Worm (Caenorhabditis elegans) whole organism, L3 larva: ENCODE measurements around the gene F54D12.8.
"Not testable (repeated sequence)": the region's sequence is repeated elsewhere in the genome, so short reads cannot be mapped to it uniquely, and the experiment has no call there.

Source experiments
- R02D3.7 ChIP-seq: fragments of 150-350 bp; optimal IDR thresholded peaks from 2 replicates; lab custom pipeline; 2014; ENCODE audit warnings: missing biosample characterization, missing genetic modification characterization
- aly-2 ChIP-seq: fragments of 150-350 bp; optimal IDR thresholded peaks from 2 replicates; lab custom pipeline; 2014; ENCODE audit warnings: missing biosample characterization, missing genetic modification characterization
- ceh-28 ChIP-seq: fragments of 150-350 bp; optimal IDR thresholded peaks from 2 replicates; lab custom pipeline; 2014; ENCODE audit warnings: missing biosample characterization, missing genetic modification reagents, missing genetic modification characterization
- ceh-82 ChIP-seq: fragments of 150-350 bp; optimal IDR thresholded peaks from 2 replicates; lab custom pipeline; 2014; ENCODE audit warnings: missing biosample characterization, missing genetic modification characterization
- ceh-9 ChIP-seq: sonication (generic microtip); optimal IDR thresholded peaks from 2 replicates; lab custom pipeline; 2018; ENCODE audit warnings: missing biosample characterization, missing genetic modification characterization
- daf-12 ChIP-seq: fragments of 150-350 bp; optimal IDR thresholded peaks from 2 replicates; lab custom pipeline; 2014; ENCODE audit warnings: missing biosample characterization, missing genetic modification reagents, missing genetic modification characterization
- elt-1 ChIP-seq: fragments of 150-350 bp; optimal IDR thresholded peaks from 2 replicates; lab custom pipeline; 2014; ENCODE audit warnings: missing biosample characterization, missing genetic modification characterization
- elt-3 ChIP-seq, 3 experiments: fragments of 150-350 bp in 1 of 3; sonication (generic microtip) in 2 of 3; optimal IDR thresholded peaks; 2 replicates in 2 of 3; 4 replicates in 1 of 3; lab custom pipeline; 2014 to 2017; ENCODE audit warnings: missing biosample characterization in 3 of 3, missing genetic modification characterization in 3 of 3
- fkh-10 ChIP-seq: sonication (generic microtip); optimal IDR thresholded peaks from 2 replicates; lab custom pipeline; 2017; ENCODE audit warnings: missing biosample characterization, missing genetic modification reagents, missing genetic modification characterization
- fkh-2 ChIP-seq: fragments of 150-350 bp; optimal IDR thresholded peaks from 2 replicates; lab custom pipeline; 2014; ENCODE audit warnings: missing biosample characterization, missing genetic modification reagents, missing genetic modification characterization
- jun-1 ChIP-seq: fragments of 150-350 bp; optimal IDR thresholded peaks from 2 replicates; lab custom pipeline; 2014; ENCODE audit warnings: missing biosample characterization, missing genetic modification reagents, missing genetic modification characterization
- lin-15B ChIP-seq: fragments of 150-350 bp; optimal IDR thresholded peaks from 2 replicates; lab custom pipeline; 2014; ENCODE audit warnings: missing biosample characterization, missing genetic modification characterization
- lin-39 ChIP-seq: fragments of 150-350 bp; optimal IDR thresholded peaks from 2 replicates; lab custom pipeline; 2018; ENCODE audit warnings: missing biosample characterization, missing genetic modification reagents, missing genetic modification characterization
- lsy-12 ChIP-seq: sonication (generic microtip); optimal IDR thresholded peaks from 2 replicates; lab custom pipeline; 2016; ENCODE audit warnings: mild to moderate bottlenecking, missing genetic modification characterization, missing compliant biosample characterization
- mml-1 ChIP-seq: fragments of 150-350 bp; sonication (generic microtip); optimal IDR thresholded peaks from 3 replicates; lab custom pipeline; 2014; ENCODE audit warnings: missing biosample characterization, missing genetic modification characterization
- nfya-1 ChIP-seq: sonication (generic microtip); optimal IDR thresholded peaks from 2 replicates; lab custom pipeline; 2017; ENCODE audit warnings: missing genetic modification characterization, mild to moderate bottlenecking, missing compliant biosample characterization, antibody characterized with exemption, moderate library complexity; ENCODE audit not compliant: insufficient read depth
- nhr-11 ChIP-seq: fragments of 150-350 bp; optimal IDR thresholded peaks from 2 replicates; lab custom pipeline; 2014; ENCODE audit warnings: missing biosample characterization, missing genetic modification characterization
- nhr-12 ChIP-seq: fragments of 150-350 bp; optimal IDR thresholded peaks from 2 replicates; lab custom pipeline; 2014; ENCODE audit warnings: missing biosample characterization, missing genetic modification characterization
- nhr-23 ChIP-seq: fragments of 150-350 bp; optimal IDR thresholded peaks from 2 replicates; lab custom pipeline; 2014; ENCODE audit warnings: missing biosample characterization, missing genetic modification reagents, missing genetic modification characterization
- nhr-237 ChIP-seq: fragments of 150-350 bp; optimal IDR thresholded peaks from 2 replicates; lab custom pipeline; 2014; ENCODE audit warnings: missing biosample characterization, missing genetic modification characterization
- nhr-28 ChIP-seq: fragments of 150-350 bp; optimal IDR thresholded peaks from 2 replicates; lab custom pipeline; 2014; ENCODE audit warnings: missing biosample characterization, missing genetic modification characterization
- nhr-67 ChIP-seq: fragments of 150-350 bp; optimal IDR thresholded peaks from 2 replicates; lab custom pipeline; 2014; ENCODE audit warnings: missing biosample characterization, missing genetic modification characterization
- nhr-76 ChIP-seq: fragments of 150-350 bp; sonication (generic microtip); optimal IDR thresholded peaks from 5 replicates; lab custom pipeline; 2014; ENCODE audit warnings: missing biosample characterization, missing genetic modification characterization
- pha-4 ChIP-seq: fragments of 150-350 bp; optimal IDR thresholded peaks from 2 replicates; lab custom pipeline; 2014; ENCODE audit warnings: missing biosample characterization, missing genetic modification reagents, missing genetic modification characterization
- sea-2 ChIP-seq: fragments of 150-350 bp; sonication (generic microtip); optimal IDR thresholded peaks from 4 replicates; lab custom pipeline; 2014; ENCODE audit warnings: missing biosample characterization, missing genetic modification reagents, missing genetic modification characterization
- skn-1 ChIP-seq: fragments of 150-350 bp; optimal IDR thresholded peaks from 2 replicates; lab custom pipeline; 2014; ENCODE audit warnings: missing biosample characterization, missing genetic modification characterization
- snpc-4 ChIP-seq: fragments of 150-350 bp; optimal IDR thresholded peaks from 2 replicates; lab custom pipeline; 2014; ENCODE audit warnings: missing biosample characterization, missing genetic modification characterization
- tbx-2 ChIP-seq: sonication (generic microtip); optimal IDR thresholded peaks from 2 replicates; lab custom pipeline; 2016; ENCODE audit warnings: mild to moderate bottlenecking, missing genetic modification characterization, missing compliant biosample characterization
- unc-39 ChIP-seq: sonication (generic microtip); optimal IDR thresholded peaks from 4 replicates; lab custom pipeline; 2017; ENCODE audit warnings: missing biosample characterization, missing genetic modification characterization
- unc-62 ChIP-seq: fragments of 150-350 bp; sonication (generic microtip); optimal IDR thresholded peaks from 4 replicates; lab custom pipeline; 2014; ENCODE audit warnings: missing biosample characterization, missing genetic modification reagents, missing genetic modification characterization
- zag-1 ChIP-seq: fragments of 150-350 bp; optimal IDR thresholded peaks from 2 replicates; lab custom pipeline; 2014; ENCODE audit warnings: missing biosample characterization, missing genetic modification characterization
- ztf-4 ChIP-seq: fragments of 150-350 bp; optimal IDR thresholded peaks from 2 replicates; lab custom pipeline; 2014; ENCODE audit warnings: missing biosample characterization, missing genetic modification characterization

F54D12.8 gene

DNA sequence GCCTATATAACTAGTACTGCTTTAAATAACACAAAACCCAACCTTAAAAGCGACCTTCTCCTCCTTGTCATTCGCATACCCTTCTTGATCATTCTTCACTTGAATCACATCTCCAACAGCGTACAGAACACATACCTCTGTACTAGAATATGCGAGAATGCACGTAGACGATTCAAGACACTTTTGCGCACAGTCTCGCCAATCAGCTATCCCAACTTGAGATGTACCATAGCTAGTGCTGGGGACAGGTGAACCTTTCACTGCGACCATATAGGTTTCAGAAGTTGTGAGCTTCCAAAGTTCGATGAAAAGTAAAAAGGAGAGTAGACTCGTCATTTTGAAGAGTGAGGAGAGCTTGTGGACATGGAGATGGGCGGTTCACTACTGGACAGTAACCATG, at the start of gene F54D12.8:
TSS of gene F54D12.8 (minus strand) at position 336 of the 400 bp plus-strand sequence.
- no peak for TF ChIP-seq R02D3.7 (tag; lab: Kevin White, UChicago)
- no peak for TF ChIP-seq lin-39 (tag; lab: Kevin White, UChicago)
- no peak for TF ChIP-seq lsy-12 (tag; lab: Kevin White, UChicago)

DNA sequence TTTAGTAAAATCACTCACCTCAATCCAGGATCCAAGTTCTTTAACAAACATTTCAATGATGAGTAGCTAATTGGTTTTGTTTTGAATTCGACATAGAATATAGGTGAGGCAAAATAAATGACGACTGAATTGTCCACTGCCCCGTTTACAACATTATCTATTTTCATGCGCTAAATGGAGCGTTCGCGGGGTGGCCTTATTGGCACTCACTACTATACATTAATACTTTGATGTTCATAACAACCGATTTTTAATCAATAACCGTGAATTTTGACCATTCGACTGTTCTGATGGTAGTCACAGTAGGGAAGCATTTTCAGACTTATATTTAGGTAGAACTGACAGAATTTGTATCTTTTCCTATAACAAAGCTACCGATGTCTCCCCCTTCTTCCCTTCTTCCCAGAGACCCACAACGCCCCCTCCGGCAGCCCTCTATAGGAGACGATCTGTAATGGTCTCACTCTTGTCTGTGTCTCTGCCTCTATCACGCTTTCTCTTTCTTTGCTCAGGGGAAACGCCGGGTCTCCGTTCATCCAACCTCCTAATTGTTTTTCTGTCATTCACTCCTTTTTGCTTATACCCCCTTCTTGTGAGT, 49.0 kb upstream of the F54D12.8 start, which contains the start of gene Y51H7C.12:
TSS of gene Y51H7C.12 (minus strand) at position 51 of the 598 bp plus-strand sequence.
- TF ChIP-seq nhr-67; aly-2 (tag; lab: Kevin White, UChicago); elt-1: not testable (repeated sequence)

DNA sequence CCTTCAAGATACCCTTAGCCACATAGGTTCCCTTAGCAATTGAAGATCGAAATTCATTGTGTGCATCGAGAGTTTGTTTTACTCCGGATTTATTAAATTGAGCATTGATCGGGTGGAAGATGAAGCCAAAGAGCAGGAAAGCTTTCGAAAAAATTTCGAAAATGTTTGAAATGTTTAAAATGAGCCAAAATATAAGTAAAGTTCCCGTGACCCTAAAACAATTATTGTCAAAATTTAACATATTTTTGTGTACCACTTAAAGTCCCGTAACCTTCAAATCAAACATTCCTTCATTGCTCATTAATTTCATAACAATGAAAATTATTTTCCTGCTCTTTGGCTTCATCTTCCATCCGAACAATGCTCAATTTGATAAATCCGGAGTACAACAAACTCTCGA, 47.1 kb upstream of the F54D12.8 start, which contains the start of gene scl-17:
TSS of gene scl-17 (plus strand) at position 301 of the 400 bp plus-strand sequence.
- TF ChIP-seq nhr-23 (no peak), fkh-10 (no peak), nhr-67 (no peak), tbx-2 (no peak), mml-1 (tag; lab: Kevin White, UChicago) (no peak)
- TF ChIP-seq, all 47 proteins: peak for 0

DNA sequence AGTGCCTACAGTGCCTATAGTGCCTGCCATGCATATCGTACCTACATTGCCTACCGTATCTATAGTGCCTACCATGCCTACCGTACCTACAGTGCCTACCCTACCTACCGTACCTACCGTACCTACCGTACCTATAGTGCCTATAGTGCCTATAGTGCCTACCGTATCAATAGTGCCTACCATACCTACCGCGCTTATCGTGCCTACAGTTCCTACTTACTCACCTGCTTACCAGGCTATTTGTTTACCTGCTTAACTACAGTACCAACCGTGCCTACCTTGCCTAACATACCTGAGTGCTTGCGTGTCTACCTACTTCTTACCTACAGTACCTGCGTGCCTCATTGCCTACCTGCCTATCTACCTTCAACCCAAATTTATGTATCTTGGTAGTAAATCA, 43.6 kb upstream of the F54D12.8 start:
- TF ChIP-seq sea-2 (GFP tag; lab: Kevin White, UChicago), result no peak
- no peak for TF ChIP-seq nfya-1
- TF ChIP-seq snpc-4 (tag; lab: Kevin White, UChicago), result no peak

DNA sequence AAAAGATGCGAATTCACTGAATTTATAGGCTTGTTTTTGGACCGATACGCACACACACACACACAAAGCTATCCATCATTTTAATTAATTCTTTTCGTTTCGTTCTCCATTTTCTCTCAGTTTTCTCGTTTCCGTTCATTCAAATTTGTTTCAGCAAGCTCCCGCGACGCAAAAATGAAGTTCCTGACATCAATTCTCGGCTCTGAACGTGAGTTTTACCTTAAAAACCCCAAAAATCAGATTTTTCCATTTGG, 40.4 kb upstream of the F54D12.8 start, which contains the start of gene Y51H7C.3:
TSS of gene Y51H7C.3 (plus strand) at position 155 of the 254 bp plus-strand sequence.
- TF ChIP-seq lin-15B, result no peak
- no peak for TF ChIP-seq skn-1 (tag; lab: Kevin White, UChicago)

DNA sequence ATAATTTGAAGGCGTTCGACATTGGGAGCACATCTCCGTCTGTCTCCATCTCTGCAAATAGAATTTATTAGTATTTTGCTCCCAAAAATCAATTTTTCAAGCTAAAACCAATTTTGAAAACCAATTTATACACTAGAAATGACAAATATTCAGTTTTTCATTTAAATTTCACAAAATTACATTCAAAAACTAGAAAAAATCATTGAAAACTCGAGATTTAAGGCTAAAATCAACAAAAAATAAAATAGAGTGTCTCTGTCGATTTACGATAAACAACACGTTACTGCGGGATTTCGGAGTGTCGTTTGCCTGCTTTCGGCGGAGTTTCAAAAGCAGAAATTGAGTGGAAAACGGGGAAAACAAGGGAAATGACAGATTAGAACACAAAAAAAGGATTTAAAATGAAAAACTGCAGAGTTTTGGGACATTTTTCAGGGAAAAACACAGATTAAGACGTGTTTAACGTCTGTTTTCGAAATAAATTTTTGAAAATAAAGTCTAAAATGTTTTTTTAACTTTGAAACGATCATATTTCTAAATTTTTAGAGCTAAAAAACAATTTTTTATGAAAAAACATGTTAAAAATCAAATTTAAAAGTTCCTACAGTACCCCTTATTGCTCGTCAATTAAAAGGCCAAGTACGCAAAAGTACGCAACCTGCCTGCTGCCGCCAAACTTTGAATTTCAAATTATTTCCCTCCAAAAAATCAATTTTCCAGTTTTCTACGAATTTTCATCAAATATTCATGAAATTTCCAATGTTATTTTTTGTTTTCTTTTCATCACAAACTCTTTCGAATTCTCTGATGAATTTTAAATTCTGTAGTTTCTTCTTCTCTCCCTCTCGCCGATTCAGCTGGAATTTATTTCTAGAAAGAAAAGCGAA, 39.9 kb upstream of the F54D12.8 start, which contains the start of gene nol-6:
TSS of gene nol-6 (minus strand) at position 51 of the 887 bp plus-strand sequence.
- no peak for TF ChIP-seq skn-1 (tag; lab: Kevin White, UChicago)
- TF ChIP-seq nhr-76 (tag; lab: Kevin White, UChicago), result no peak
- no peak for TF ChIP-seq elt-1
- peak; percentile 61 for TF ChIP-seq pha-4
- TF ChIP-seq ztf-4 (tag; lab: Kevin White, UChicago), result no peak
- peak; percentile 5 for TF ChIP-seq nhr-23
- peak; percentile 46 for TF ChIP-seq lin-15B
- peak; percentile 56 for TF ChIP-seq nfya-1
- TF ChIP-seq R02D3.7 (tag; lab: Kevin White, UChicago), result peak; percentile 93
- no peak for TF ChIP-seq ceh-82 (tag; lab: Kevin White, UChicago)
- TF ChIP-seq ceh-9 (tag; lab: Kevin White, UChicago), result no peak
- TF ChIP-seq nhr-237 (tag; lab: Kevin White, UChicago), result no peak

DNA sequence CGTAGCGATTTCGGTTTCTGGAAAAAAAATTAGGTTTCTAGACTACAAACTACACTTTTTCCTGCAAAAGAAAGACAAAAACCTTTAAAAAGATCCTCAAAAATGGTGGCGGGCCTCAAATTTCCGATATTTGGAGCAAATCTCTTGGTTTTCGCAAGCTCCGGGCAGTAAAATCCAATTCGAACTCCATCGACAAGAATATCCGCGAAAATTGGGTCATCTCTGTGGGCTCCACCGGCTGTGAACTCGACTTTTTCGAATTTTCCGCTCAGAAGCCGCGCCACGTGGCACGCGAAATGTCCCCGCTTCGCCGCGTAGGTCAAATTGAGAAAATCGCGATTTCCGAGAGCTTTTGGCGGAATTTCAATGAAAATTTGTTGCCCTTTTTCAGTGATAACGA, 38.9 kb upstream of the F54D12.8 start:
- no peak for TF ChIP-seq ceh-82 (tag; lab: Kevin White, UChicago)

DNA sequence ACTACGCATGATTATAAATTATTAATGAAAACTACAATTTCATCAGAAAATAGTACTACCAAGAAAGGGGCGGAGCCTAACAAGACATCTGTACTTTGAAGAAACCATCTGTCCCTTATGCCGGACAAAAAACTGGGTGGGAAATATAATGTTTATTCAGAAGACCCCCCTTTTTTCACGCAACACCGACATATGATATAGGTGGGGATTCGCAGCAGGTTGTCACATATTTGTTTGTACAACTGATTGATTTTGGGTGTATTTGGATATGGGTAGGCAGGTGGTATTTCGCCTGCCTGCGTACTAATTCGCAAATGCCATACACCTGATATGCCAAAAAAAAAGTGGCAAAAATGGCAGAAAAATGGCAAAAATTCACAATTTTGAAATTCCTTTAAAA, 25.8 kb upstream of the F54D12.8 start, which contains the start of gene Y51H7C.10:
TSS of gene Y51H7C.10 (minus strand) at position 101 of the 400 bp plus-strand sequence.
- no peak for TF ChIP-seq fkh-2 (tag; lab: Kevin White, UChicago)
- TF ChIP-seq unc-39 (tag; lab: Kevin White, UChicago), result no peak
- TF ChIP-seq nhr-12 (tag; lab: Kevin White, UChicago), result no peak
- no peak for TF ChIP-seq zag-1 (tag; lab: Kevin White, UChicago)
- TF ChIP-seq nhr-237 (tag; lab: Kevin White, UChicago), result no peak
- no peak for TF ChIP-seq nhr-76 (tag; lab: Kevin White, UChicago)
- TF ChIP-seq nhr-11 (tag; lab: Kevin White, UChicago), result no peak
- TF ChIP-seq daf-12 (tag; lab: Kevin White, UChicago), result no peak
- no peak for TF ChIP-seq ceh-28 (tag; lab: Kevin White, UChicago)
- no peak for TF ChIP-seq lsy-12 (tag; lab: Kevin White, UChicago)
- TF ChIP-seq unc-62 (GFP tag; lab: Kevin White, UChicago), result no peak
- no peak for TF ChIP-seq nhr-28 (tag; lab: Kevin White, UChicago)
- no peak for TF ChIP-seq fkh-10
- no peak for TF ChIP-seq nhr-67
- TF ChIP-seq elt-3 (tag; optimal IDR thresholded peaks at IDR 0.05; lab: Kevin White, UChicago), result no peak
- no peak for TF ChIP-seq ztf-4 (tag; lab: Kevin White, UChicago)
- TF ChIP-seq jun-1 (tag; lab: Kevin White, UChicago), result no peak
- TF ChIP-seq mml-1 (tag; lab: Kevin White, UChicago), result no peak
